Worm (Caenorhabditis elegans) whole organism, L4/young adult: Measurements from ENCODE around the gene eff-1.

Experiments used
- dao-5 ChIP-seq: sonication (generic microtip); optimal IDR thresholded peaks from 2 replicates; lab custom pipeline; 2016; ENCODE audit warnings: missing genotype, missing genetic modification characterization, moderate library complexity, missing compliant biosample characterization
- him-1 ChIP-seq: sonication (generic microtip); optimal IDR thresholded peaks from 2 replicates; lab custom pipeline; 2016; ENCODE audit warnings: missing genotype, missing genetic modification reagents, missing genetic modification characterization, missing compliant biosample characterization

- TF ChIP-seq him-1 (tag; lab: Kevin White, UChicago) = no peak
- no peak for TF ChIP-seq dao-5 (tag; lab: Kevin White, UChicago)
Measured at ce11 chrII:8370194-8370593, 23.7 kb downstream of the eff-1 start.
